Fruit fly (Drosophila melanogaster) whole organism, embryonic: ENCODE data around the gene ova.

Source experiments
- Ada2b ChIP-seq: fragments of 200-800 bp; sonication (Bioruptor generic); IDR thresholded peaks from 2 replicates; pipeline ENCODE4 v1.3.6; 2022; ENCODE audit warnings: missing biosample characterization, missing genetic modification characterization
- Adf1 ChIP-seq: fragments of 200-800 bp; sonication (Bioruptor generic); IDR thresholded peaks from 2 replicates; pipeline ENCODE4 v1.3.6; 2022; ENCODE audit warnings: missing biosample characterization, missing genetic modification characterization
- Awh ChIP-seq: fragments of 200-800 bp; sonication (Bioruptor generic); IDR thresholded peaks from 2 replicates; pipeline ENCODE4, ENCODE4 v1.3.6; 2022; ENCODE audit warnings: missing biosample characterization, missing genetic modification characterization
- Blimp-1 ChIP-seq: fragments of 200-800 bp; sonication (Bioruptor generic); optimal IDR thresholded peaks from 3 replicates; lab custom pipeline; 2018; ENCODE audit warnings: missing biosample characterization, missing genetic modification characterization, mild to moderate bottlenecking, moderate library complexity, missing genetic modification reagents
- Bteb2 ChIP-seq: fragments of 200-800 bp; sonication (Bioruptor generic); optimal IDR thresholded peaks from 2 replicates; lab custom pipeline; 2016; ENCODE audit warnings: missing biosample characterization, missing genetic modification characterization
- CG10147 ChIP-seq: fragments of 200-800 bp; sonication (Bioruptor generic); optimal IDR thresholded peaks from 2 replicates; lab custom pipeline; 2019; ENCODE audit warnings: missing biosample characterization, mild to moderate bottlenecking, missing genetic modification characterization, moderate library complexity
- CG11560 ChIP-seq: fragments of 200-800 bp; sonication (Bioruptor generic); IDR thresholded peaks from 3 replicates; pipeline ENCODE4 v1.3.6; 2022; ENCODE audit warnings: missing biosample characterization, missing genetic modification characterization
- CG11696 ChIP-seq: fragments of 200-800 bp; sonication (Bioruptor generic); IDR thresholded peaks from 2 replicates; pipeline ENCODE4 v1.3.6; 2022; ENCODE audit warnings: missing biosample characterization, missing genetic modification characterization
- CG12071 ChIP-seq: fragments of 200-800 bp; sonication (Bioruptor generic); optimal IDR thresholded peaks from 3 replicates; lab custom pipeline; 2018; ENCODE audit warnings: missing biosample characterization, mild to moderate bottlenecking, missing genetic modification characterization
- CG1233 ChIP-seq: fragments of 200-800 bp; sonication (Bioruptor generic); optimal IDR thresholded peaks from 4 replicates; lab custom pipeline; 2018; ENCODE audit warnings: missing biosample characterization, mild to moderate bottlenecking, missing genetic modification characterization
- CG12659 ChIP-seq: fragments of 200-800 bp; sonication (Bioruptor generic); optimal IDR thresholded peaks from 3 replicates; lab custom pipeline; 2017; ENCODE audit warnings: mild to moderate bottlenecking, missing biosample characterization, missing genetic modification reagents, missing genetic modification characterization
- CG12744 ChIP-seq: fragments of 200-800 bp; sonication (Bioruptor generic); optimal IDR thresholded peaks from 2 replicates; lab custom pipeline; 2016; ENCODE audit warnings: missing biosample characterization, missing genetic modification characterization
- CG12942 ChIP-seq: fragments of 200-800 bp; sonication (Bioruptor generic); optimal IDR thresholded peaks from 3 replicates; lab custom pipeline; 2016; ENCODE audit warnings: missing biosample characterization, missing genetic modification characterization
- CG13287 ChIP-seq: fragments of 200-800 bp; sonication (Bioruptor generic); IDR thresholded peaks from 2 replicates; pipeline ENCODE4 v1.3.6; 2022; ENCODE audit warnings: missing biosample characterization, missing genetic modification characterization; ENCODE audit not compliant: partially characterized antibody
- CG14710 ChIP-seq: fragments of 200-800 bp; sonication (Bioruptor generic); optimal IDR thresholded peaks from 3 replicates; lab custom pipeline; 2019; ENCODE audit warnings: missing biosample characterization, mild to moderate bottlenecking, missing genetic modification characterization, moderate library complexity
- CG14965 ChIP-seq: fragments of 200-800 bp; sonication (Bioruptor generic); optimal IDR thresholded peaks from 2 replicates; lab custom pipeline; 2016; ENCODE audit warnings: missing biosample characterization, missing genetic modification characterization, borderline replicate concordance
- CG16863 ChIP-seq: fragments of 200-800 bp; sonication (Bioruptor generic); optimal IDR thresholded peaks from 3 replicates; lab custom pipeline; 2016; ENCODE audit warnings: missing biosample characterization, missing genetic modification characterization
- CG17328 ChIP-seq: fragments of 200-800 bp; sonication (Bioruptor generic); IDR thresholded peaks from 2 replicates; pipeline ENCODE4 v1.3.6; 2022; ENCODE audit warnings: missing biosample characterization, missing genetic modification characterization
- CG17361 ChIP-seq: fragments of 200-800 bp; sonication (Bioruptor generic); IDR thresholded peaks from 3 replicates; pipeline ENCODE4 v1.3.6; 2022; ENCODE audit warnings: missing biosample characterization, missing genetic modification characterization
- CG18476 ChIP-seq: fragments of 200-800 bp; sonication (Bioruptor generic); optimal IDR thresholded peaks from 2 replicates; lab custom pipeline; 2016; ENCODE audit warnings: missing biosample characterization, mild to moderate bottlenecking, missing genetic modification characterization
- CG2116 ChIP-seq: fragments of 200-800 bp; sonication (Bioruptor generic); optimal IDR thresholded peaks from 3 replicates; lab custom pipeline; 2018; ENCODE audit warnings: missing biosample characterization, mild to moderate bottlenecking, missing genetic modification characterization
- CG2129 ChIP-seq: fragments of 200-800 bp; sonication (Bioruptor generic); IDR thresholded peaks from 2 replicates; pipeline ENCODE4 v1.3.6; 2022; ENCODE audit warnings: missing biosample characterization, missing genetic modification characterization; ENCODE audit not compliant: partially characterized antibody
- CG34422 ChIP-seq: fragments of 200-800 bp; sonication (Bioruptor generic); IDR thresholded peaks from 3 replicates; pipeline ENCODE4 v1.3.6; 2022; ENCODE audit warnings: missing biosample characterization, missing genetic modification characterization
- CG9817 ChIP-seq: fragments of 200-800 bp; sonication (Bioruptor generic); optimal IDR thresholded peaks from 2 replicates; lab custom pipeline; 2018; ENCODE audit warnings: missing biosample characterization, mild to moderate bottlenecking, missing genetic modification characterization, moderate library complexity
- CHES-1-like ChIP-seq: fragments of 200-800 bp; sonication (Bioruptor generic); optimal IDR thresholded peaks from 2 replicates; lab custom pipeline; 2016; ENCODE audit warnings: missing biosample characterization, missing genetic modification characterization
- D ChIP-seq, 2 experiments: fragments of 200-800 bp in 1 of 2; fragments of >200 bp in 1 of 2; sonication (Bioruptor generic) in 1 of 2; optimal IDR thresholded peaks; 2 replicates in 1 of 2; 3 replicates in 1 of 2; lab custom pipeline; 2017; ENCODE audit warnings: mild to moderate bottlenecking in 1 of 2, missing biosample characterization in 1 of 2, missing genetic modification characterization in 1 of 2, missing genetic modification reagents in 1 of 2
- Dll ChIP-seq: fragments of 200-800 bp; sonication (Bioruptor generic); IDR thresholded peaks from 4 replicates; pipeline ENCODE4 v1.3.6; 2022; ENCODE audit warnings: missing biosample characterization, missing genetic modification characterization; ENCODE audit not compliant: partially characterized antibody
- Eip74EF ChIP-seq, 2 experiments: fragments of 200-800 bp in 1 of 2; fragments of >200 bp in 1 of 2; sonication (Bioruptor generic) in 1 of 2; optimal IDR thresholded peaks; 2 replicates each; lab custom pipeline; 2017 to 2019; ENCODE audit warnings: missing biosample characterization in 2 of 2, missing genetic modification characterization in 2 of 2, mild to moderate bottlenecking in 1 of 2, moderate library complexity in 1 of 2
- Fer3 ChIP-seq: fragments of 200-800 bp; sonication (Bioruptor generic); optimal IDR thresholded peaks from 2 replicates; lab custom pipeline; 2018; ENCODE audit warnings: missing biosample characterization, mild to moderate bottlenecking, missing genetic modification characterization, moderate library complexity
- H2.0 ChIP-seq: fragments of 200-800 bp; sonication (Bioruptor generic); IDR thresholded peaks from 2 replicates; pipeline ENCODE4 v1.3.6; 2022; ENCODE audit warnings: missing biosample characterization, missing genetic modification characterization
- MESR4 ChIP-seq: fragments of 200-800 bp; sonication (Bioruptor generic); optimal IDR thresholded peaks from 2 replicates; lab custom pipeline; 2018; ENCODE audit warnings: missing biosample characterization, mild to moderate bottlenecking, missing genetic modification characterization, moderate library complexity
- Med ChIP-seq: fragments of 200-800 bp; sonication (Bioruptor generic); peaks from one replicate; lab custom pipeline; 2016; ENCODE audit warnings: missing biosample characterization, missing genetic modification characterization, mild to moderate bottlenecking, inconsistent platforms, moderate library complexity
- Scr ChIP-seq: fragments of 200-800 bp; sonication (Bioruptor generic); IDR thresholded peaks from 2 replicates; pipeline ENCODE4 v1.3.6; 2022; ENCODE audit warnings: missing biosample characterization, missing genetic modification characterization; ENCODE audit not compliant: partially characterized antibody
- Sry-δ ChIP-seq: fragments of 200-800 bp; sonication (Bioruptor generic); optimal IDR thresholded peaks from 2 replicates; lab custom pipeline; 2016; ENCODE audit warnings: missing biosample characterization, missing genetic modification characterization
- Usf ChIP-seq: fragments of 200-800 bp; sonication (Bioruptor generic); optimal IDR thresholded peaks from 2 replicates; lab custom pipeline; 2017; ENCODE audit warnings: missing genotype, missing biosample characterization, missing genetic modification characterization
- Xrp1 ChIP-seq: fragments of 200-800 bp; sonication (Bioruptor generic); IDR thresholded peaks from 2 replicates; pipeline ENCODE4 v1.3.6; 2022; ENCODE audit warnings: missing biosample characterization, missing genetic modification characterization
- aop ChIP-seq: fragments of 200-800 bp; sonication (Bioruptor generic); IDR thresholded peaks from 2 replicates; pipeline ENCODE4 v1.3.6; 2022; ENCODE audit warnings: missing biosample characterization, missing genetic modification characterization
- ato ChIP-seq: fragments of 200-800 bp; sonication (Bioruptor generic); IDR thresholded peaks from 2 replicates; pipeline ENCODE4 v1.3.6; 2022; ENCODE audit warnings: missing biosample characterization, missing genetic modification characterization; ENCODE audit not compliant: partially characterized antibody
- cwo ChIP-seq: fragments of 200-800 bp; sonication (Bioruptor generic); optimal IDR thresholded peaks from 3 replicates; lab custom pipeline; 2017; ENCODE audit warnings: missing biosample characterization, missing genetic modification characterization, mild to moderate bottlenecking, moderate library complexity, missing genetic modification reagents
- kah ChIP-seq: fragments of 200-800 bp; sonication (Bioruptor generic); optimal IDR thresholded peaks from 2 replicates; lab custom pipeline; 2018; ENCODE audit warnings: missing biosample characterization, mild to moderate bottlenecking, missing genetic modification characterization
- luna ChIP-seq: fragments of 200-800 bp; sonication (Bioruptor generic); optimal IDR thresholded peaks from 2 replicates; lab custom pipeline; 2016; ENCODE audit warnings: missing biosample characterization, missing genetic modification characterization
- mam ChIP-seq: fragments of 200-800 bp; sonication (Bioruptor generic); optimal IDR thresholded peaks from 3 replicates; lab custom pipeline; 2016; ENCODE audit warnings: missing biosample characterization, missing genetic modification characterization
- onecut ChIP-seq: fragments of 200-800 bp; sonication (Bioruptor generic); IDR thresholded peaks from 2 replicates; pipeline ENCODE4 v1.3.6; 2022; ENCODE audit warnings: missing biosample characterization, missing genetic modification characterization
- pfk ChIP-seq: fragments of 200-800 bp; sonication (Bioruptor generic); optimal IDR thresholded peaks from 2 replicates; lab custom pipeline; 2018; ENCODE audit warnings: missing biosample characterization, mild to moderate bottlenecking, missing genetic modification characterization, moderate library complexity
- seq ChIP-seq: fragments of 200-800 bp; sonication (Bioruptor generic); IDR thresholded peaks from 2 replicates; pipeline ENCODE4 v1.3.6; 2022; ENCODE audit warnings: missing biosample characterization, missing genetic modification characterization
- stc ChIP-seq: fragments of 200-800 bp; sonication (Bioruptor generic); IDR thresholded peaks from 2 replicates; pipeline ENCODE4 v1.3.6; 2022; ENCODE audit warnings: missing biosample characterization, missing genetic modification characterization
- stwl ChIP-seq: fragments of 200-800 bp; sonication (Bioruptor generic); optimal IDR thresholded peaks from 3 replicates; lab custom pipeline; 2018; ENCODE audit warnings: missing biosample characterization, mild to moderate bottlenecking, missing genetic modification characterization, moderate library complexity
- vnd ChIP-seq: fragments of 200-800 bp; sonication (Bioruptor generic); IDR thresholded peaks from 3 replicates; pipeline ENCODE4 v1.3.6; 2022; ENCODE audit warnings: missing biosample characterization, missing genetic modification characterization; ENCODE audit not compliant: partially characterized antibody

ova gene

dm6 chr2L:10200847-10201246, 30.6 kb downstream of the ova start, which contains the start of the genes Ripalpha and RpL7 (continued):
- peak; percentile 99 for TF ChIP-seq Sry-δ
- TF ChIP-seq CG2129 (GFP tag; lab: Robert Waterston, UW), result peak; percentile 48
- TF ChIP-seq CHES-1-like (GFP tag; lab: Kevin White, UChicago), result peak; percentile 99
- TF ChIP-seq CG11696 (GFP tag; lab: Robert Waterston, UW), result peak; percentile 83
- TF ChIP-seq cwo (GFP tag; lab: Kevin White, UChicago), result peak; percentile 93
- peak; percentile 83 for TF ChIP-seq Dll (GFP tag; lab: Robert Waterston, UW)
- TF ChIP-seq, all 482 proteins: peak for 454

- no peak for TF ChIP-seq Blimp-1 (GFP tag; lab: Kevin White, UChicago)
- TF ChIP-seq CG1233 (GFP tag; lab: Kevin White, UChicago), result no peak
- no peak for TF ChIP-seq CG17361 (GFP tag; lab: Robert Waterston, UW)
- 0 out of 2 replicates have a peak, but pooled peaks have one; percentile 18 for TF ChIP-seq Scr (GFP tag; lab: Robert Waterston, UW)
- TF ChIP-seq D (optimal IDR thresholded peaks at IDR 0.05; lab: Kevin White, UChicago), result no peak
- TF ChIP-seq D (GFP tag; optimal IDR thresholded peaks at IDR 0.05; lab: Kevin White, UChicago), result no peak
- TF ChIP-seq seq (GFP tag; lab: Robert Waterston, UW), result no peak
- TF ChIP-seq luna (GFP tag; lab: Kevin White, UChicago), result no peak
- no peak for TF ChIP-seq onecut (GFP tag; lab: Robert Waterston, UW)
- TF ChIP-seq Fer3 (tag; lab: Kevin White, UChicago), result no peak
- TF ChIP-seq stwl (tag; lab: Kevin White, UChicago), result no peak
- no peak for TF ChIP-seq vnd (GFP tag; lab: Robert Waterston, UW)
- no peak for TF ChIP-seq CG12744 (GFP tag; lab: Kevin White, UChicago)
- TF ChIP-seq Eip74EF (GFP tag; optimal IDR thresholded peaks at IDR 0.05; lab: Kevin White, UChicago), result no peak
- TF ChIP-seq CG16863 (GFP tag; lab: Kevin White, UChicago), result no peak
- TF ChIP-seq Awh (GFP tag; lab: Robert Waterston, UW), result no peak
- no peak for TF ChIP-seq aop (GFP tag; lab: Robert Waterston, UW)
- no peak for TF ChIP-seq Med (GFP tag; lab: Kevin White, UChicago)
- no peak for TF ChIP-seq CG12071 (GFP tag; lab: Kevin White, UChicago)
- TF ChIP-seq CG10147, result no peak
- TF ChIP-seq Xrp1 (GFP tag; lab: Robert Waterston, UW), result no peak
- TF ChIP-seq CG13287, result no peak
- TF ChIP-seq MESR4 (GFP tag; lab: Kevin White, UChicago), result no peak
- TF ChIP-seq CG11560, result no peak
- no peak for TF ChIP-seq CG11696 (GFP tag; lab: Robert Waterston, UW)
- TF ChIP-seq kah (GFP tag; lab: Kevin White, UChicago), result no peak
- TF ChIP-seq H2.0 (GFP tag; lab: Robert Waterston, UW), result no peak
- TF ChIP-seq cwo (GFP tag; lab: Kevin White, UChicago), result peak; percentile 81
- no peak for TF ChIP-seq CG18476 (GFP tag; lab: Kevin White, UChicago)
- no peak for TF ChIP-seq Usf (GFP tag; lab: Kevin White, UChicago)
- no peak for TF ChIP-seq CG14710
- TF ChIP-seq CG14965 (GFP tag; lab: Kevin White, UChicago), result no peak
- TF ChIP-seq pfk (GFP tag; lab: Kevin White, UChicago), result no peak
- TF ChIP-seq mam (GFP tag; lab: Kevin White, UChicago), result no peak
- TF ChIP-seq CG2116 (GFP tag; lab: Kevin White, UChicago), result no peak
- no peak for TF ChIP-seq Adf1 (GFP tag; lab: Robert Waterston, UW)
- TF ChIP-seq CG17328, result no peak
- no peak for TF ChIP-seq CG12942
- no peak for TF ChIP-seq CG9817 (tag; lab: Kevin White, UChicago)
- TF ChIP-seq CG12659, result no peak
- TF ChIP-seq Bteb2 (GFP tag; lab: Kevin White, UChicago), result no peak
- TF ChIP-seq CG34422 (GFP tag; lab: Robert Waterston, UW), result peak; percentile 50; the same call in 1 of the 3 replicates
- TF ChIP-seq Ada2b (GFP tag; lab: Robert Waterston, UW), result no peak
- TF ChIP-seq ato (GFP tag; lab: Robert Waterston, UW), result peak; percentile 30; the same call in 1 of the 2 replicates
- TF ChIP-seq stc (GFP tag; lab: Robert Waterston, UW), result no peak
Measured at dm6 chr2L:10198911-10199310, 32.6 kb downstream of the ova start, which contains the start of gene Sur. Sur (minus strand) TSS chr2L:10199117.
